Worm (Caenorhabditis elegans) whole organism, midembryonic: Measurements from ENCODE around the gene C34D1.4.

Experiments
- T22C8.4 ChIP-seq: fragments of 200-800 bp; sonication (Bioruptor generic); IDR thresholded peaks from 2 replicates; pipeline ENCODE4 v1.3.6; 2022; ENCODE audit warnings: missing genetic modification characterization, missing compliant biosample characterization
- flt-1 ChIP-seq: fragments of 200-800 bp; sonication (Bioruptor generic); IDR thresholded peaks from 2 replicates; pipeline ENCODE4 v1.3.6; 2022; ENCODE audit warnings: missing genetic modification characterization, missing compliant biosample characterization
- ref-1 ChIP-seq: fragments of 200-800 bp; sonication (Bioruptor generic); conservative IDR thresholded peaks from 2 replicates; pipeline ENCODE4 v1.3.6; 2022; ENCODE audit warnings: missing genetic modification reagents, missing genetic modification characterization, missing compliant biosample characterization

- TF ChIP-seq ref-1 (GFP tag; lab: Robert Waterston, UW) (no peak), flt-1 (no peak), T22C8.4 (GFP tag; lab: Robert Waterston, UW) (no peak)
These were observed 27.4 kb upstream of the C34D1.4 start for ce11 chrV:13286525-13286924.
